Worm (Caenorhabditis elegans) whole organism, L2 larva: ENCODE measurements around the gene K03B8.11.

Experiments used
- F13H6.1 ChIP-seq: sonication (generic microtip); optimal IDR thresholded peaks from 2 replicates; lab custom pipeline; 2016; ENCODE audit warnings: missing genetic modification characterization, missing compliant biosample characterization
- Y55F3AM.14 ChIP-seq: fragments of 200-800 bp; sonication (Bioruptor generic); optimal IDR thresholded peaks from 2 replicates; lab custom pipeline; 2018; ENCODE audit warnings: mild to moderate bottlenecking, missing genetic modification characterization, missing compliant biosample characterization
- alr-1 ChIP-seq: fragments of 150-350 bp; optimal IDR thresholded peaks from 2 replicates; lab custom pipeline; 2014; ENCODE audit warnings: missing biosample characterization, missing genetic modification characterization
- aly-2 ChIP-seq: fragments of 150-350 bp; optimal IDR thresholded peaks from 2 replicates; lab custom pipeline; 2014; ENCODE audit warnings: missing biosample characterization, missing genetic modification characterization
- blmp-1 ChIP-seq: sonication (generic microtip); optimal IDR thresholded peaks from 2 replicates; lab custom pipeline; 2017; ENCODE audit warnings: missing genetic modification characterization, mild to moderate bottlenecking, missing compliant biosample characterization, antibody characterized with exemption, moderate library complexity; ENCODE audit not compliant: insufficient read depth
- ceh-82 ChIP-seq: fragments of 150-350 bp; optimal IDR thresholded peaks from 2 replicates; lab custom pipeline; 2014; ENCODE audit warnings: missing biosample characterization, missing genetic modification characterization
- dmd-4 ChIP-seq: sonication (generic microtip); optimal IDR thresholded peaks from 2 replicates; lab custom pipeline; 2017; ENCODE audit warnings: missing biosample characterization, missing genetic modification characterization
- elt-3 ChIP-seq: sonication (generic microtip); optimal IDR thresholded peaks from 2 replicates; lab custom pipeline; 2017; ENCODE audit warnings: missing biosample characterization, missing genetic modification characterization
- nhr-11 ChIP-seq: fragments of 150-350 bp; optimal IDR thresholded peaks from 2 replicates; lab custom pipeline; 2014; ENCODE audit warnings: missing biosample characterization, missing genetic modification characterization
- nhr-12 ChIP-seq: fragments of 150-350 bp; optimal IDR thresholded peaks from 2 replicates; lab custom pipeline; 2014; ENCODE audit warnings: missing biosample characterization, missing genetic modification characterization
- nhr-237 ChIP-seq: fragments of 150-350 bp; optimal IDR thresholded peaks from 2 replicates; lab custom pipeline; 2014; ENCODE audit warnings: missing biosample characterization, missing genetic modification characterization
- nhr-25 ChIP-seq: fragments of 150-350 bp; sonication (generic microtip); optimal IDR thresholded peaks from 3 replicates; lab custom pipeline; 2014; ENCODE audit warnings: missing biosample characterization, missing genetic modification characterization
- skn-1 ChIP-seq: sonication (generic microtip); optimal IDR thresholded peaks from 2 replicates; lab custom pipeline; 2017; ENCODE audit warnings: missing biosample characterization, missing genetic modification characterization

- TF ChIP-seq Y55F3AM.14 (no peak), alr-1 (tag; lab: Kevin White, UChicago) (no peak), nhr-237 (tag; lab: Kevin White, UChicago) (no peak), blmp-1 (tag; lab: Kevin White, UChicago) (no peak), nhr-12 (no peak), elt-3 (tag; lab: Kevin White, UChicago) (no peak), ceh-82 (tag; lab: Kevin White, UChicago) (no peak), nhr-25 (tag; lab: Kevin White, UChicago) (no peak), dmd-4 (no peak), F13H6.1 (tag; lab: Kevin White, UChicago) (no peak), nhr-11 (tag; lab: Kevin White, UChicago) (no peak), aly-2 (tag; lab: Kevin White, UChicago) (no peak), skn-1 (no peak)
Measured at ce11 chrV:11435242-11435641, 44.9 kb upstream of the K03B8.11 start.
